Worm (Caenorhabditis elegans): Measurements from ENCODE around the gene F08F8.7.

- TF ChIP-seq F49E8.2 (tag; optimal IDR thresholded peaks at IDR 0.05; ENCODE audit: insufficient read depth), result no peak
- TF ChIP-seq egrh-3 (GFP tag; IDR thresholded peaks at IDR 0.05), result no peak
These were observed 46.8 kb downstream of the F08F8.7 start for ce11 chrIII:7300169-7300568.

All from whole organism, young adult.